Fruit fly (Drosophila melanogaster) whole organism, embryonic: Measurements from ENCODE around the gene Adar.

Experiments used
- BEAF-32 ChIP-seq: fragments of 200-800 bp; sonication (Bioruptor generic); optimal IDR thresholded peaks from 3 replicates; lab custom pipeline; 2017; ENCODE audit warnings: missing biosample characterization, missing genetic modification characterization, mild to moderate bottlenecking, moderate library complexity, missing genetic modification reagents
- Bgb ChIP-seq: fragments of 200-800 bp; sonication (Bioruptor generic); IDR thresholded peaks from 2 replicates; pipeline ENCODE4 v1.3.6; 2022; ENCODE audit warnings: missing biosample characterization, missing genetic modification characterization; ENCODE audit not compliant: partially characterized antibody
- CG10543 ChIP-seq: fragments of 200-800 bp; sonication (Bioruptor generic); optimal IDR thresholded peaks from 3 replicates; lab custom pipeline; 2017; ENCODE audit warnings: missing biosample characterization, mild to moderate bottlenecking, missing genetic modification characterization, moderate library complexity
- CG10565 ChIP-seq: fragments of 200-800 bp; sonication (Bioruptor generic); optimal IDR thresholded peaks from 3 replicates; lab custom pipeline; 2016; ENCODE audit warnings: missing biosample characterization, mild to moderate bottlenecking, missing genetic modification characterization
- CG11085 ChIP-seq: fragments of 200-800 bp; sonication (Bioruptor generic); IDR thresholded peaks from 2 replicates; pipeline ENCODE4 v1.3.6; 2022; ENCODE audit warnings: missing biosample characterization, missing genetic modification characterization
- CG1233 ChIP-seq: fragments of 200-800 bp; sonication (Bioruptor generic); optimal IDR thresholded peaks from 4 replicates; lab custom pipeline; 2018; ENCODE audit warnings: missing biosample characterization, mild to moderate bottlenecking, missing genetic modification characterization
- CG31365 ChIP-seq: fragments of 200-800 bp; sonication (Bioruptor generic); optimal IDR thresholded peaks from 2 replicates; lab custom pipeline; 2018; ENCODE audit warnings: missing biosample characterization, mild to moderate bottlenecking, missing genetic modification characterization
- CG33213 ChIP-seq: fragments of 200-800 bp; sonication (Bioruptor generic); optimal IDR thresholded peaks from 3 replicates; lab custom pipeline; 2016; ENCODE audit warnings: missing biosample characterization, missing genetic modification characterization
- CG4360 ChIP-seq: fragments of 200-800 bp; sonication (Bioruptor generic); IDR thresholded peaks from 2 replicates; pipeline ENCODE4 v1.3.6; 2022; ENCODE audit warnings: missing biosample characterization, missing genetic modification characterization
- CG5180 ChIP-seq: fragments of 200-800 bp; sonication (Bioruptor generic); optimal IDR thresholded peaks from 3 replicates; lab custom pipeline; 2017; ENCODE audit warnings: missing biosample characterization, missing genetic modification characterization, mild to moderate bottlenecking, moderate library complexity, missing genetic modification reagents
- CG6175 ChIP-seq: fragments of 200-800 bp; sonication (Bioruptor generic); IDR thresholded peaks from 3 replicates; pipeline ENCODE4 v1.3.6; 2022; ENCODE audit warnings: missing biosample characterization, missing genetic modification characterization
- CG7556 ChIP-seq: fragments of 200-800 bp; sonication (Bioruptor generic); optimal IDR thresholded peaks from 2 replicates; lab custom pipeline; 2017; ENCODE audit warnings: missing biosample characterization, mild to moderate bottlenecking, missing genetic modification characterization
- CoRest ChIP-seq: fragments of 200-800 bp; sonication (Bioruptor generic); optimal IDR thresholded peaks from 3 replicates; lab custom pipeline; 2018; ENCODE audit warnings: missing biosample characterization, mild to moderate bottlenecking, missing genetic modification characterization, moderate library complexity
- D19A ChIP-seq: fragments of 200-800 bp; optimal IDR thresholded peaks from 3 replicates; lab custom pipeline; 2019; ENCODE audit warnings: missing biosample characterization, mild to moderate bottlenecking, missing genetic modification characterization, moderate library complexity
- Deaf1 ChIP-seq: fragments of 200-800 bp; optimal IDR thresholded peaks from 3 replicates; lab custom pipeline; 2019; ENCODE audit warnings: missing biosample characterization, mild to moderate bottlenecking, missing genetic modification characterization, moderate library complexity
- Jarid2 ChIP-seq: fragments of 200-800 bp; sonication (Bioruptor generic); optimal IDR thresholded peaks from 3 replicates; lab custom pipeline; 2017; ENCODE audit warnings: mild to moderate bottlenecking, missing biosample characterization, missing genetic modification reagents, missing genetic modification characterization
- Med ChIP-seq: fragments of 200-800 bp; sonication (Bioruptor generic); peaks from one replicate; lab custom pipeline; 2016; ENCODE audit warnings: missing biosample characterization, missing genetic modification characterization, mild to moderate bottlenecking, inconsistent platforms, moderate library complexity
- Nf-YB ChIP-seq: fragments of 200-800 bp; sonication (Bioruptor generic); optimal IDR thresholded peaks from 3 replicates; lab custom pipeline; 2019; ENCODE audit warnings: missing biosample characterization, mild to moderate bottlenecking, missing genetic modification characterization, moderate library complexity
- Nf-YC ChIP-seq: fragments of 200-800 bp; optimal IDR thresholded peaks from 3 replicates; lab custom pipeline; 2019; ENCODE audit warnings: missing biosample characterization, mild to moderate bottlenecking, missing genetic modification characterization, moderate library complexity
- Ptx1 ChIP-seq: fragments of 200-800 bp; sonication (Bioruptor generic); IDR thresholded peaks from 2 replicates; pipeline ENCODE4 v1.3.6; 2022; ENCODE audit warnings: missing biosample characterization, missing genetic modification characterization
- crol ChIP-seq: fragments of 200-800 bp; sonication (Bioruptor generic); IDR thresholded peaks from 2 replicates; pipeline ENCODE4 v1.3.6; 2022; ENCODE audit warnings: missing biosample characterization, missing genetic modification characterization
- dmrt11E ChIP-seq: fragments of 200-800 bp; sonication (Bioruptor generic); optimal IDR thresholded peaks from 3 replicates; lab custom pipeline; 2018; ENCODE audit warnings: missing biosample characterization, mild to moderate bottlenecking, missing genetic modification characterization, moderate library complexity
- ewg ChIP-seq: fragments of 200-800 bp; sonication (Bioruptor generic); optimal IDR thresholded peaks from 3 replicates; lab custom pipeline; 2017; ENCODE audit warnings: mild to moderate bottlenecking, missing biosample characterization, missing genetic modification reagents, missing genetic modification characterization
- ftz-f1 ChIP-seq: fragments of 200-800 bp; sonication (Bioruptor generic); optimal IDR thresholded peaks from 2 replicates; lab custom pipeline; 2016; ENCODE audit warnings: missing biosample characterization, missing genetic modification characterization
- kah ChIP-seq: fragments of 200-800 bp; sonication (Bioruptor generic); optimal IDR thresholded peaks from 2 replicates; lab custom pipeline; 2018; ENCODE audit warnings: missing biosample characterization, mild to moderate bottlenecking, missing genetic modification characterization
- klu ChIP-seq: fragments of 200-800 bp; sonication (Bioruptor generic); IDR thresholded peaks from 2 replicates; pipeline ENCODE4 v1.3.6; 2022; ENCODE audit warnings: missing biosample characterization, missing genetic modification characterization
- mam ChIP-seq: fragments of 200-800 bp; sonication (Bioruptor generic); optimal IDR thresholded peaks from 3 replicates; lab custom pipeline; 2016; ENCODE audit warnings: missing biosample characterization, missing genetic modification characterization
- mirr ChIP-seq: fragments of 200-800 bp; sonication (Bioruptor generic); optimal IDR thresholded peaks from 3 replicates; lab custom pipeline; 2018; ENCODE audit warnings: missing biosample characterization, mild to moderate bottlenecking, missing genetic modification characterization
- onecut ChIP-seq: fragments of 200-800 bp; sonication (Bioruptor generic); IDR thresholded peaks from 2 replicates; pipeline ENCODE4 v1.3.6; 2022; ENCODE audit warnings: missing biosample characterization, missing genetic modification characterization
- pros ChIP-seq: fragments of 200-800 bp; sonication (Bioruptor generic); optimal IDR thresholded peaks from 3 replicates; lab custom pipeline; 2019; ENCODE audit warnings: missing biosample characterization, mild to moderate bottlenecking, missing genetic modification characterization, moderate library complexity
- pum ChIP-seq: fragments of 200-800 bp; sonication (Bioruptor generic); optimal IDR thresholded peaks from 2 replicates; lab custom pipeline; 2016; ENCODE audit warnings: missing biosample characterization, missing genetic modification characterization
- rib ChIP-seq: fragments of 200-800 bp; sonication (Bioruptor generic); IDR thresholded peaks from 2 replicates; pipeline ENCODE4 v1.3.6; 2022; ENCODE audit warnings: missing biosample characterization, missing genetic modification characterization
- run ChIP-seq: fragments of 200-800 bp; sonication (Bioruptor generic); optimal IDR thresholded peaks from 3 replicates; lab custom pipeline; 2018; ENCODE audit warnings: missing biosample characterization, mild to moderate bottlenecking, missing genetic modification characterization
- salm ChIP-seq: fragments of 200-800 bp; sonication (Bioruptor generic); optimal IDR thresholded peaks from 2 replicates; lab custom pipeline; 2018; ENCODE audit warnings: missing biosample characterization, mild to moderate bottlenecking, missing genetic modification characterization
- scrt ChIP-seq: fragments of 200-800 bp; sonication (Bioruptor generic); optimal IDR thresholded peaks from 2 replicates; lab custom pipeline; 2018; ENCODE audit warnings: missing biosample characterization, mild to moderate bottlenecking, missing genetic modification characterization, moderate library complexity
- slbo ChIP-seq: fragments of 200-800 bp; sonication (Bioruptor generic); IDR thresholded peaks from 2 replicates; pipeline ENCODE4 v1.3.6; 2022; ENCODE audit warnings: missing biosample characterization, missing genetic modification characterization
- z ChIP-seq: fragments of 200-800 bp; sonication (Bioruptor generic); IDR thresholded peaks from 3 replicates; pipeline ENCODE4 v1.3.6; 2022; ENCODE audit warnings: missing biosample characterization, missing genetic modification characterization

Adar gene

dm6 chrX:1735083-1735482 is 38.4 kb upstream of the Adar start:
- no peak for TF ChIP-seq pum (GFP tag; lab: Kevin White, UChicago)
- no peak for TF ChIP-seq CoRest
- TF ChIP-seq CG10565 (GFP tag; lab: Kevin White, UChicago), result no peak
- TF ChIP-seq BEAF-32 (GFP tag; lab: Kevin White, UChicago), result no peak
- TF ChIP-seq D19A (tag; lab: Kevin White, UChicago), result no peak
- peak; percentile 84 for TF ChIP-seq Nf-YC (tag; lab: Kevin White, UChicago)
- no peak for TF ChIP-seq crol (GFP tag; lab: Robert Waterston, UW)
- peak; percentile 91 for TF ChIP-seq Deaf1 (tag; lab: Kevin White, UChicago)
- no peak for TF ChIP-seq dmrt11E (tag; lab: Kevin White, UChicago)
- peak; percentile 45; the same call in 1 of the 3 replicates for TF ChIP-seq z
- TF ChIP-seq CG7556 (GFP tag; lab: Kevin White, UChicago), result no peak
- TF ChIP-seq pros, result no peak
- no peak for TF ChIP-seq mam (GFP tag; lab: Kevin White, UChicago)
- TF ChIP-seq Med, result peak; percentile 44
- TF ChIP-seq mirr (GFP tag; lab: Kevin White, UChicago), result no peak
- no peak for TF ChIP-seq run
- no peak for TF ChIP-seq rib (GFP tag; lab: Robert Waterston, UW)

- TF ChIP-seq Nf-YC (tag; lab: Kevin White, UChicago) (peak; percentile 89), CG4360 (no peak), Med (peak; percentile 55), CG10543 (GFP tag; lab: Kevin White, UChicago) (peak; percentile 53), ewg (GFP tag; lab: Kevin White, UChicago) (no peak), Deaf1 (tag; lab: Kevin White, UChicago) (peak; percentile 98), CG6175 (GFP tag; lab: Robert Waterston, UW) (0 out of 3 replicates have a peak, but pooled peaks have one; percentile 20), Jarid2 (GFP tag; lab: Kevin White, UChicago) (peak; percentile 16), Bgb (GFP tag; lab: Robert Waterston, UW) (peak; percentile 21; the same call in 1 of the 2 replicates), ftz-f1 (peak; percentile 31), salm (tag; lab: Kevin White, UChicago) (no peak), Ptx1 (no peak), CG33213 (GFP tag; lab: Kevin White, UChicago) (no peak), scrt (GFP tag; lab: Kevin White, UChicago) (peak; percentile 96), CG5180 (GFP tag; lab: Kevin White, UChicago) (peak; percentile 50), slbo (GFP tag; lab: Robert Waterston, UW) (0 out of 2 replicates have a peak, but pooled peaks have one; percentile 12), CG1233 (GFP tag; lab: Kevin White, UChicago) (no peak), klu (no peak), onecut (GFP tag; lab: Robert Waterston, UW) (no peak), CG11085 (no peak), kah (GFP tag; lab: Kevin White, UChicago) (peak; percentile 63), z (peak; percentile 89), Nf-YB (GFP tag; lab: Kevin White, UChicago) (peak; percentile 41), CG31365 (tag; lab: Kevin White, UChicago) (no peak)
Observed at dm6 chrX:1753938-1754566, 19.5 kb upstream of the Adar start, which contains the start of gene Scgdelta. Scgdelta (minus strand) TSS chrX:1754065.
